Worm (Caenorhabditis elegans) whole organism, young adult: ENCODE results near the gene rev-3.

ENCODE experiments used
- F22D6.2 ChIP-seq: sonication (generic microtip); optimal IDR thresholded peaks from 2 replicates; lab custom pipeline; 2016; ENCODE audit warnings: mild to moderate bottlenecking, missing genetic modification characterization, missing compliant biosample characterization
- F33H1.4 ChIP-seq: fragments of 200-800 bp; sonication (Bioruptor generic); IDR thresholded peaks from 2 replicates; pipeline ENCODE4 v1.3.6; 2022; ENCODE audit warnings: missing genetic modification reagents, missing genetic modification characterization, missing compliant biosample characterization
- ama-1 ChIP-seq, 3 experiments: fragments of 150-350 bp in 1 of 3; sonication (generic microtip) in 2 of 3; optimal IDR thresholded peaks; 2 replicates each; lab custom pipeline; 2014 to 2018; ENCODE audit warnings: missing biosample characterization in 2 of 3, missing genetic modification characterization in 2 of 3, missing genetic modification reagents in 2 of 3
- him-1 ChIP-seq: sonication (generic microtip); optimal IDR thresholded peaks from 2 replicates; lab custom pipeline; 2016; ENCODE audit warnings: missing genotype, missing genetic modification reagents, missing genetic modification characterization, missing compliant biosample characterization
- mxl-1 ChIP-seq: sonication (generic microtip); optimal IDR thresholded peaks from 2 replicates; lab custom pipeline; 2016; ENCODE audit warnings: missing genetic modification characterization, missing compliant biosample characterization
- nfya-1 ChIP-seq: sonication (generic microtip); optimal IDR thresholded peaks from 2 replicates; lab custom pipeline; 2017; ENCODE audit warnings: antibody characterized with exemption, missing compliant biosample characterization, missing genetic modification characterization, borderline replicate concordance; ENCODE audit not compliant: insufficient read depth

- no peak for TF ChIP-seq F33H1.4
- no peak for TF ChIP-seq nfya-1
- no peak for TF ChIP-seq F22D6.2
- no peak for TF ChIP-seq ama-1 (optimal IDR thresholded peaks at IDR 0.05; lab: Kevin White, UChicago)
- TF ChIP-seq ama-1 (GFP tag; optimal IDR thresholded peaks at IDR 0.05; lab: Kevin White, UChicago): no peak
- no peak for TF ChIP-seq mxl-1 (tag; lab: Kevin White, UChicago)
- no peak for TF ChIP-seq him-1
Measured at ce11 chrIII:5748360-5748759, 42.1 kb downstream of the rev-3 start.
